Worm (Caenorhabditis elegans) whole organism, L4 larva: ENCODE data around the gene fipr-27.
A peak's percentile ranks its signal among the peaks of the same experiment; 100 is the strongest.
"Not testable (repeated sequence)": the region's sequence is repeated elsewhere in the genome, so short reads cannot be mapped to it uniquely, and the experiment has no call there.

Experiments
- F26F4.8 ChIP-seq: fragments of 200-800 bp; sonication (Bioruptor generic); conservative IDR thresholded peaks from 2 replicates; pipeline ENCODE4 v1.3.6; 2022; ENCODE audit warnings: missing genetic modification characterization, missing compliant biosample characterization
- F44E2.7 ChIP-seq: fragments of 200-800 bp; sonication (Bioruptor generic); IDR thresholded peaks from 2 replicates; pipeline ENCODE4 v2.1.2; 2022; ENCODE audit warnings: missing genetic modification characterization, missing compliant biosample characterization
- T26A8.4 ChIP-seq: fragments of 200-800 bp; sonication (Bioruptor generic); IDR thresholded peaks from 2 replicates; pipeline ENCODE4 v1.3.6; 2022; ENCODE audit warnings: missing genetic modification characterization, missing compliant biosample characterization
- arid-1 ChIP-seq: fragments of 200-800 bp; sonication (Bioruptor generic); conservative IDR thresholded peaks from 2 replicates; pipeline ENCODE4 v1.3.6; 2022; ENCODE audit warnings: missing genetic modification reagents, missing genetic modification characterization, missing compliant biosample characterization
- ceh-20 ChIP-seq: fragments of 200-800 bp; sonication (Bioruptor generic); IDR thresholded peaks from 2 replicates; pipeline ENCODE4 v1.3.6; 2022; ENCODE audit warnings: missing genetic modification reagents, missing genetic modification characterization, missing compliant biosample characterization
- ctbp-1 ChIP-seq: fragments of 200-800 bp; sonication (Bioruptor generic); IDR thresholded peaks from 2 replicates; pipeline ENCODE4 v1.3.6; 2022; ENCODE audit warnings: missing genetic modification reagents, missing genetic modification characterization, missing compliant biosample characterization
- daf-16 ChIP-seq, 3 experiments: sonication (generic microtip); optimal IDR thresholded peaks; 2 replicates each; lab custom pipeline; 2016 to 2017; ENCODE audit warnings: missing genetic modification characterization in 3 of 3, missing genetic modification reagents in 3 of 3, mild to moderate bottlenecking in 2 of 3, missing compliant biosample characterization in 2 of 3, missing biosample characterization in 1 of 3, moderate library complexity in 1 of 3
- dmd-6 ChIP-seq: fragments of 200-800 bp; sonication (Bioruptor generic); IDR thresholded peaks from 2 replicates; pipeline ENCODE4 v1.3.6; 2022; ENCODE audit warnings: missing genetic modification reagents, missing genetic modification characterization, missing compliant biosample characterization
- dve-1 ChIP-seq: sonication (generic microtip); optimal IDR thresholded peaks from 2 replicates; lab custom pipeline; 2017; ENCODE audit warnings: antibody characterized with exemption, mild to moderate bottlenecking, missing genetic modification characterization, missing compliant biosample characterization; ENCODE audit not compliant: insufficient read depth
- fkh-10 ChIP-seq: fragments of 150-350 bp; optimal IDR thresholded peaks from 2 replicates; lab custom pipeline; 2014; ENCODE audit warnings: missing biosample characterization, missing genetic modification reagents, missing genetic modification characterization
- hif-1 ChIP-seq, 2 experiments: sonication (generic microtip); optimal IDR thresholded peaks; 2 replicates each; lab custom pipeline; 2016 to 2017; ENCODE audit warnings: missing compliant biosample characterization in 2 of 2, missing genetic modification characterization in 2 of 2, missing genetic modification reagents in 2 of 2, missing genotype in 2 of 2, mild to moderate bottlenecking in 1 of 2
- hlh-30 ChIP-seq: sonication (generic microtip); optimal IDR thresholded peaks from 2 replicates; lab custom pipeline; 2017; ENCODE audit warnings: antibody characterized with exemption, mild to moderate bottlenecking, missing genetic modification characterization, missing compliant biosample characterization; ENCODE audit not compliant: insufficient read depth
- hmg-1.1 ChIP-seq: fragments of 200-800 bp; sonication (Bioruptor generic); IDR thresholded peaks from 2 replicates; pipeline ENCODE4 v1.3.6; 2022; ENCODE audit warnings: missing genetic modification reagents, missing genetic modification characterization, missing compliant biosample characterization
- lim-7 ChIP-seq: fragments of 200-800 bp; sonication (Bioruptor generic); IDR thresholded peaks from 2 replicates; pipeline ENCODE4 v1.3.6; 2022; ENCODE audit warnings: missing genetic modification characterization, missing compliant biosample characterization
- lin-13 ChIP-seq: fragments of 150-350 bp; optimal IDR thresholded peaks from 2 replicates; lab custom pipeline; 2014; ENCODE audit warnings: missing biosample characterization, missing genetic modification reagents, missing genetic modification characterization
- lin-38 ChIP-seq: fragments of 200-800 bp; sonication (Bioruptor generic); IDR thresholded peaks from 2 replicates; pipeline ENCODE4 v1.3.6; 2022; ENCODE audit warnings: missing genetic modification reagents, missing genetic modification characterization, missing compliant biosample characterization
- lin-39 ChIP-seq: fragments of 150-350 bp; optimal IDR thresholded peaks from 2 replicates; lab custom pipeline; 2014; ENCODE audit warnings: missing biosample characterization, missing genetic modification reagents, missing genetic modification characterization
- lsy-2 ChIP-seq, 2 experiments: fragments of 150-350 bp in 1 of 2; sonication (generic microtip) in 1 of 2; optimal IDR thresholded peaks; 2 replicates each; lab custom pipeline; 2014 to 2017; ENCODE audit warnings: missing biosample characterization in 2 of 2, missing genetic modification characterization in 2 of 2
- madf-9 ChIP-seq: fragments of 200-800 bp; sonication (Bioruptor generic); conservative IDR thresholded peaks from 2 replicates; pipeline ENCODE4 v1.3.6; 2022; ENCODE audit warnings: missing genetic modification reagents, missing genetic modification characterization, missing compliant biosample characterization
- mdl-1 ChIP-seq, 2 experiments: fragments of 150-350 bp in 1 of 2; sonication (generic microtip) in 1 of 2; optimal IDR thresholded peaks; 2 replicates each; lab custom pipeline; 2014 to 2017; ENCODE audit warnings: missing biosample characterization in 2 of 2, missing genetic modification characterization in 2 of 2
- mep-1 ChIP-seq: fragments of 150-350 bp; sonication (generic microtip); optimal IDR thresholded peaks from 3 replicates; lab custom pipeline; 2014; ENCODE audit warnings: missing biosample characterization, missing genetic modification characterization
- nhr-11 ChIP-seq: fragments of 150-350 bp; optimal IDR thresholded peaks from 2 replicates; lab custom pipeline; 2014; ENCODE audit warnings: missing biosample characterization, missing genetic modification characterization
- nhr-237 ChIP-seq: sonication (generic microtip); optimal IDR thresholded peaks from 2 replicates; lab custom pipeline; 2017; ENCODE audit warnings: missing biosample characterization, missing genetic modification characterization
- nhr-28 ChIP-seq: fragments of 150-350 bp; optimal IDR thresholded peaks from 2 replicates; lab custom pipeline; 2014; ENCODE audit warnings: missing biosample characterization, missing genetic modification characterization
- nhr-42 ChIP-seq: fragments of 200-800 bp; sonication (Bioruptor generic); IDR thresholded peaks from 2 replicates; pipeline ENCODE4 v1.3.6; 2022; ENCODE audit warnings: missing genetic modification characterization, missing compliant biosample characterization
- pha-4 ChIP-seq, 2 experiments: fragments of 150-350 bp in 1 of 2; fragments of 200-800 bp in 1 of 2; sonication (Bioruptor generic) in 1 of 2; IDR thresholded peaks in 1 of 2; optimal IDR thresholded peaks in 1 of 2; 2 replicates each; pipeline versions ENCODE4 v1.3.6 to Lab custom; 2014 to 2022; ENCODE audit warnings: missing genetic modification characterization in 2 of 2, missing genetic modification reagents in 2 of 2, missing biosample characterization in 1 of 2, missing compliant biosample characterization in 1 of 2
- rbr-2 ChIP-seq: sonication (generic microtip); optimal IDR thresholded peaks from 2 replicates; lab custom pipeline; 2016; ENCODE audit warnings: missing genotype, missing genetic modification characterization, missing compliant biosample characterization
- snpc-1.2 ChIP-seq: fragments of 200-800 bp; sonication (Bioruptor generic); IDR thresholded peaks from 2 replicates; pipeline ENCODE4 v1.3.6; 2022; ENCODE audit warnings: missing genetic modification reagents, missing genetic modification characterization, missing compliant biosample characterization
- spr-1 ChIP-seq: sonication (generic microtip); optimal IDR thresholded peaks from 2 replicates; lab custom pipeline; 2016; ENCODE audit warnings: mild to moderate bottlenecking, missing genetic modification characterization, missing compliant biosample characterization
- tra-1 ChIP-seq: fragments of 200-800 bp; sonication (Bioruptor generic); IDR thresholded peaks from 2 replicates; pipeline ENCODE4 v1.3.6; 2022; ENCODE audit warnings: missing genetic modification reagents, missing genetic modification characterization, missing compliant biosample characterization
- ztf-11 ChIP-seq: fragments of 150-350 bp; optimal IDR thresholded peaks from 2 replicates; lab custom pipeline; 2014; ENCODE audit warnings: missing biosample characterization, missing genetic modification characterization
- ztf-7 ChIP-seq: fragments of 150-350 bp; optimal IDR thresholded peaks from 2 replicates; lab custom pipeline; 2014; ENCODE audit warnings: missing biosample characterization, missing genetic modification characterization

fipr-27 gene

ce11 chrIV:16663591-16663990 is 32.9 kb downstream of the fipr-27 start:
- peak; percentile 47; the same call in 1 of the 2 replicates for TF ChIP-seq pha-4 (GFP tag; IDR thresholded peaks at IDR 0.05; lab: Robert Waterston, UW)
- no peak for TF ChIP-seq pha-4 (tag; optimal IDR thresholded peaks at IDR 0.05; lab: Kevin White, UChicago)
- TF ChIP-seq rbr-2 (tag; lab: Kevin White, UChicago): peak; percentile 29
- TF ChIP-seq ctbp-1: 0 out of 2 replicates have a peak, but pooled peaks have one; percentile 45
- TF ChIP-seq ztf-7 (tag; lab: Kevin White, UChicago): no peak
- peak; percentile 56 for TF ChIP-seq hlh-30 (tag; lab: Kevin White, UChicago)
- TF ChIP-seq dve-1 (tag; lab: Kevin White, UChicago): peak; percentile 42
- 0 out of 2 replicates have a peak, but pooled peaks have one; percentile 21 for TF ChIP-seq madf-9 (GFP tag; lab: Robert Waterston, UW)
- TF ChIP-seq dmd-6 (GFP tag; lab: Robert Waterston, UW): peak; percentile 44; the same call in 1 of the 2 replicates
- 0 out of 2 replicates have a peak, but pooled peaks have one; percentile 18 for TF ChIP-seq T26A8.4 (GFP tag; lab: Robert Waterston, UW)
- no peak for TF ChIP-seq lin-39
- no peak for TF ChIP-seq F26F4.8
- peak; percentile 45 for TF ChIP-seq lin-13
- TF ChIP-seq lim-7 (GFP tag; lab: Robert Waterston, UW): no peak
- peak; percentile 68 for TF ChIP-seq nhr-11 (tag; lab: Kevin White, UChicago)
- no peak for TF ChIP-seq F44E2.7 (GFP tag; lab: Robert Waterston, UW)
- TF ChIP-seq hif-1 (tag; optimal IDR thresholded peaks at IDR 0.05; lab: Kevin White, UChicago): peak in 1 of 2 experiments; percentile 82
- no peak for TF ChIP-seq nhr-237 (tag; lab: Kevin White, UChicago)
- TF ChIP-seq nhr-28 (tag; lab: Kevin White, UChicago): peak; percentile 31
- TF ChIP-seq mep-1 (tag; lab: Kevin White, UChicago): peak; percentile 67
- TF ChIP-seq hmg-1.1: peak; percentile 61
- peak in 1 of 2 experiments; percentile 4 for TF ChIP-seq mdl-1 (tag; optimal IDR thresholded peaks at IDR 0.05; lab: Kevin White, UChicago)
- TF ChIP-seq daf-16 (GFP tag; optimal IDR thresholded peaks at IDR 0.05; lab: Kevin White, UChicago): peak in 1 of 2 experiments; percentile 35
- TF ChIP-seq daf-16 (tag; optimal IDR thresholded peaks at IDR 0.05; lab: Kevin White, UChicago): peak; percentile 72
- TF ChIP-seq lin-38 (GFP tag; lab: Robert Waterston, UW): peak; percentile 28; the same call in 1 of the 2 replicates
- no peak for TF ChIP-seq nhr-42 (GFP tag; lab: Robert Waterston, UW)
- no peak for TF ChIP-seq ztf-11 (tag; lab: Kevin White, UChicago)
- TF ChIP-seq spr-1 (tag; lab: Kevin White, UChicago): no peak
- TF ChIP-seq tra-1: 0 out of 2 replicates have a peak, but pooled peaks have one; percentile 20
- TF ChIP-seq fkh-10 (GFP tag; lab: Kevin White, UChicago): peak; percentile 36
- no peak for TF ChIP-seq ceh-20
- TF ChIP-seq lsy-2 (tag; optimal IDR thresholded peaks at IDR 0.05; lab: Kevin White, UChicago): peak; percentile 27 to 74

- not testable (repeated sequence) for TF ChIP-seq spr-1 (tag; lab: Kevin White, UChicago); nhr-42 (GFP tag; lab: Robert Waterston, UW); dve-1 (tag; lab: Kevin White, UChicago)
These were observed 33.3 kb downstream of the fipr-27 start, which contains the start of gene sta-1 for ce11 chrIV:16664020-16664419. sta-1 (plus strand) TSS chrIV:16664320.

ce11 chrIV:16670743-16671142 is 40.0 kb downstream of the fipr-27 start:
- TF ChIP-seq arid-1 (GFP tag; lab: Robert Waterston, UW) (0 out of 2 replicates have a peak, but pooled peaks have one; percentile 26), snpc-1.2 (GFP tag; lab: Robert Waterston, UW) (peak; percentile 97), lin-38 (GFP tag; lab: Robert Waterston, UW) (peak; percentile 48)
